Worm (Caenorhabditis elegans) whole organism, L1 larva: ENCODE data around the gene str-93.

Experiments
- C16A3.4 ChIP-seq: fragments of 150-350 bp; optimal IDR thresholded peaks from 2 replicates; lab custom pipeline; 2014; ENCODE audit warnings: missing biosample characterization, missing genetic modification characterization
- aly-2 ChIP-seq: fragments of 150-350 bp; optimal IDR thresholded peaks from 2 replicates; lab custom pipeline; 2014; ENCODE audit warnings: missing biosample characterization, missing genetic modification characterization
- dsc-1 ChIP-seq: sonication (generic microtip); optimal IDR thresholded peaks from 2 replicates; lab custom pipeline; 2016; ENCODE audit warnings: mild to moderate bottlenecking, missing genetic modification characterization, missing compliant biosample characterization
- elt-3 ChIP-seq, 6 experiments: fragments of 150-350 bp in 1 of 6; sonication (generic microtip); optimal IDR thresholded peaks; 2 replicates each; lab custom pipeline; 2017 to 2018; ENCODE audit warnings: missing biosample characterization in 6 of 6, missing genetic modification characterization in 6 of 6, inconsistent platforms in 1 of 6
- lin-13 ChIP-seq: fragments of 150-350 bp; optimal IDR thresholded peaks from 2 replicates; lab custom pipeline; 2014; ENCODE audit warnings: missing biosample characterization, missing genetic modification reagents, missing genetic modification characterization
- nhr-47 ChIP-seq: sonication (generic microtip); optimal IDR thresholded peaks from 2 replicates; lab custom pipeline; 2016; ENCODE audit warnings: mild to moderate bottlenecking, missing genetic modification characterization, moderate library complexity, missing compliant biosample characterization

- TF ChIP-seq nhr-47 (tag; lab: Kevin White, UChicago) = no peak
- no peak for TF ChIP-seq elt-3 (tag; optimal IDR thresholded peaks at IDR 0.05; lab: Kevin White, UChicago)
- no peak for TF ChIP-seq aly-2 (tag; lab: Kevin White, UChicago)
- TF ChIP-seq dsc-1 (tag; lab: Kevin White, UChicago) = no peak
- no peak for TF ChIP-seq lin-13 (GFP tag; lab: Kevin White, UChicago)
- TF ChIP-seq C16A3.4 (tag; lab: Kevin White, UChicago) = no peak
These were observed 3.3 kb upstream of the str-93 start, which contains the start of gene str-92 for ce11 chrV:17676553-17676952.
